Fruit fly (Drosophila melanogaster) whole organism, embryonic: ENCODE measurements around the gene Obp99d.
A peak's percentile ranks its signal among the peaks of the same experiment; 100 is the strongest.

Experiments used
- Aef1 ChIP-seq: fragments of 200-800 bp; sonication (Bioruptor generic); IDR thresholded peaks from 3 replicates; pipeline ENCODE4 v1.3.6; 2022; ENCODE audit warnings: missing biosample characterization, missing genetic modification characterization
- CG10274 ChIP-seq: fragments of 200-800 bp; sonication (Bioruptor generic); optimal IDR thresholded peaks from 3 replicates; lab custom pipeline; 2017; ENCODE audit warnings: missing biosample characterization, mild to moderate bottlenecking, missing genetic modification characterization
- CG10321 ChIP-seq: fragments of 200-800 bp; sonication (Bioruptor generic); IDR thresholded peaks from 2 replicates; pipeline ENCODE4 v1.3.6; 2022; ENCODE audit warnings: missing biosample characterization, missing genetic modification characterization
- CG10543 ChIP-seq: fragments of 200-800 bp; sonication (Bioruptor generic); optimal IDR thresholded peaks from 3 replicates; lab custom pipeline; 2017; ENCODE audit warnings: missing biosample characterization, mild to moderate bottlenecking, missing genetic modification characterization, moderate library complexity
- CG11723 ChIP-seq: fragments of 200-800 bp; sonication (Bioruptor generic); optimal IDR thresholded peaks from 2 replicates; lab custom pipeline; 2017; ENCODE audit warnings: missing biosample characterization, mild to moderate bottlenecking, missing genetic modification characterization
- CG12942 ChIP-seq: fragments of 200-800 bp; sonication (Bioruptor generic); optimal IDR thresholded peaks from 3 replicates; lab custom pipeline; 2016; ENCODE audit warnings: missing biosample characterization, missing genetic modification characterization
- CG13894 ChIP-seq: fragments of 200-800 bp; sonication (Bioruptor generic); optimal IDR thresholded peaks from 3 replicates; lab custom pipeline; 2018; ENCODE audit warnings: missing biosample characterization, mild to moderate bottlenecking, missing genetic modification characterization, moderate library complexity
- CG15269 ChIP-seq: fragments of 200-800 bp; sonication (Bioruptor generic); optimal IDR thresholded peaks from 2 replicates; lab custom pipeline; 2018; ENCODE audit warnings: missing biosample characterization, mild to moderate bottlenecking, missing genetic modification characterization, moderate library complexity
- CG17829 ChIP-seq: fragments of 200-800 bp; optimal IDR thresholded peaks from 2 replicates; lab custom pipeline; 2019; ENCODE audit warnings: missing biosample characterization, mild to moderate bottlenecking, missing genetic modification characterization, moderate library complexity
- CG1832 ChIP-seq: fragments of 200-800 bp; sonication (Bioruptor generic); optimal IDR thresholded peaks from 2 replicates; lab custom pipeline; 2017; ENCODE audit warnings: missing biosample characterization, mild to moderate bottlenecking, missing genetic modification characterization, inconsistent platforms
- CG30403 ChIP-seq: fragments of 200-800 bp; sonication (Bioruptor generic); optimal IDR thresholded peaks from 3 replicates; lab custom pipeline; 2016; ENCODE audit warnings: missing biosample characterization, missing genetic modification characterization
- CG3407 ChIP-seq: fragments of 200-800 bp; sonication (Bioruptor generic); optimal IDR thresholded peaks from 2 replicates; lab custom pipeline; 2018; ENCODE audit warnings: missing biosample characterization, mild to moderate bottlenecking, missing genetic modification characterization
- CG34422 ChIP-seq: fragments of 200-800 bp; sonication (Bioruptor generic); IDR thresholded peaks from 3 replicates; pipeline ENCODE4 v1.3.6; 2022; ENCODE audit warnings: missing biosample characterization, missing genetic modification characterization
- CG3847 ChIP-seq: fragments of 200-800 bp; sonication (Bioruptor generic); IDR thresholded peaks from 2 replicates; pipeline ENCODE4 v1.3.6; 2022; ENCODE audit warnings: missing biosample characterization, missing genetic modification characterization
- CG6254 ChIP-seq: fragments of 200-800 bp; sonication (Bioruptor generic); optimal IDR thresholded peaks from 3 replicates; lab custom pipeline; 2017; ENCODE audit warnings: mild to moderate bottlenecking, missing biosample characterization, missing genetic modification reagents, missing genetic modification characterization
- CG7839 ChIP-seq: fragments of 200-800 bp; sonication (Bioruptor generic); optimal IDR thresholded peaks from 3 replicates; lab custom pipeline; 2018; ENCODE audit warnings: missing biosample characterization, mild to moderate bottlenecking, missing genetic modification characterization, moderate library complexity
- Dip2 ChIP-seq: fragments of 200-800 bp; sonication (Bioruptor generic); IDR thresholded peaks from 2 replicates; pipeline ENCODE4 v1.3.6; 2022; ENCODE audit warnings: missing biosample characterization, missing genetic modification characterization
- E2f1 ChIP-seq: fragments of 200-800 bp; sonication (Bioruptor generic); IDR thresholded peaks from 2 replicates; pipeline ENCODE4 v1.3.6; 2022; ENCODE audit warnings: missing biosample characterization, missing genetic modification characterization
- HHEX ChIP-seq: fragments of 200-800 bp; sonication (Bioruptor generic); optimal IDR thresholded peaks from 3 replicates; lab custom pipeline; 2017; ENCODE audit warnings: missing biosample characterization, mild to moderate bottlenecking, missing genetic modification characterization, missing genetic modification reagents
- HmgD ChIP-seq: fragments of 200-800 bp; sonication (Bioruptor generic); optimal IDR thresholded peaks from 3 replicates; lab custom pipeline; 2016; ENCODE audit warnings: missing biosample characterization, missing genetic modification characterization
- Hr51 ChIP-seq, 2 experiments: fragments of 200-800 bp; sonication (Bioruptor generic); optimal IDR thresholded peaks; 2 replicates in 1 of 2; 3 replicates in 1 of 2; lab custom pipeline; 2016 to 2018; ENCODE audit warnings: missing biosample characterization in 2 of 2, missing genetic modification characterization in 2 of 2, mild to moderate bottlenecking in 1 of 2, moderate library complexity in 1 of 2
- MBD-R2 ChIP-seq: fragments of 200-800 bp; sonication (Bioruptor generic); IDR thresholded peaks from 2 replicates; pipeline ENCODE4 v1.3.6; 2022; ENCODE audit warnings: missing biosample characterization, missing genetic modification characterization
- Max ChIP-seq: fragments of 200-800 bp; sonication (Bioruptor generic); optimal IDR thresholded peaks from 2 replicates; lab custom pipeline; 2016; ENCODE audit warnings: missing biosample characterization, mild to moderate bottlenecking, missing genetic modification characterization
- Mrtf ChIP-seq: fragments of 200-800 bp; sonication (Bioruptor generic); IDR thresholded peaks from 3 replicates; pipeline ENCODE4 v1.3.6; 2022; ENCODE audit warnings: missing biosample characterization, missing genetic modification characterization
- Poxn ChIP-seq: fragments of 200-800 bp; sonication (Bioruptor generic); IDR thresholded peaks from 2 replicates; pipeline ENCODE4 v1.3.6; 2022; ENCODE audit warnings: missing biosample characterization, missing genetic modification characterization
- Ptx1 ChIP-seq: fragments of 200-800 bp; sonication (Bioruptor generic); IDR thresholded peaks from 2 replicates; pipeline ENCODE4 v1.3.6; 2022; ENCODE audit warnings: missing biosample characterization, missing genetic modification characterization
- Sry-β ChIP-seq: fragments of 200-800 bp; sonication (Bioruptor generic); optimal IDR thresholded peaks from 2 replicates; lab custom pipeline; 2018; ENCODE audit warnings: missing biosample characterization, mild to moderate bottlenecking, missing genetic modification characterization, moderate library complexity
- Stat92E ChIP-seq, 3 experiments: fragments of >200 bp in 2 of 3; fragments of 200-800 bp in 1 of 3; sonication (Bioruptor generic) in 1 of 3; optimal IDR thresholded peaks; 2 replicates each; lab custom pipeline; 2017 to 2019; ENCODE audit warnings: missing biosample characterization in 3 of 3, missing genetic modification characterization in 3 of 3, mild to moderate bottlenecking in 1 of 3, moderate library complexity in 1 of 3
- Tbp ChIP-seq: fragments of >200 bp; optimal IDR thresholded peaks from 2 replicates; lab custom pipeline; 2018; ENCODE audit warnings: missing biosample characterization, missing genetic modification characterization
- Usf ChIP-seq: fragments of 200-800 bp; sonication (Bioruptor generic); optimal IDR thresholded peaks from 2 replicates; lab custom pipeline; 2017; ENCODE audit warnings: missing genotype, missing biosample characterization, missing genetic modification characterization
- YL-1 ChIP-seq: fragments of 200-800 bp; sonication (Bioruptor generic); optimal IDR thresholded peaks from 3 replicates; lab custom pipeline; 2017; ENCODE audit warnings: missing biosample characterization, mild to moderate bottlenecking, missing genetic modification characterization
- ab ChIP-seq: fragments of 200-800 bp; sonication (Bioruptor generic); optimal IDR thresholded peaks from 2 replicates; lab custom pipeline; 2016; ENCODE audit warnings: missing biosample characterization, missing genetic modification characterization
- bowl ChIP-seq: fragments of 200-800 bp; sonication (Bioruptor generic); IDR thresholded peaks from 2 replicates; pipeline ENCODE4 v1.3.6; 2022; ENCODE audit warnings: missing biosample characterization, missing genetic modification characterization
- btn ChIP-seq: fragments of 200-800 bp; sonication (Bioruptor generic); optimal IDR thresholded peaks from 2 replicates; lab custom pipeline; 2016; ENCODE audit warnings: missing biosample characterization, missing genetic modification characterization
- chm ChIP-seq: fragments of 200-800 bp; sonication (Bioruptor generic); IDR thresholded peaks from 2 replicates; pipeline ENCODE4 v1.3.6; 2022; ENCODE audit warnings: missing biosample characterization, missing genetic modification characterization
- da ChIP-seq: fragments of 200-800 bp; sonication (Bioruptor generic); optimal IDR thresholded peaks from 2 replicates; lab custom pipeline; 2016; ENCODE audit warnings: missing biosample characterization, missing genetic modification characterization
- ems ChIP-seq: fragments of 200-800 bp; sonication (Bioruptor generic); optimal IDR thresholded peaks from 3 replicates; lab custom pipeline; 2016; ENCODE audit warnings: missing biosample characterization, missing genetic modification characterization
- exex ChIP-seq: fragments of 200-800 bp; sonication (Bioruptor generic); optimal IDR thresholded peaks from 4 replicates; lab custom pipeline; 2018; ENCODE audit warnings: missing biosample characterization, mild to moderate bottlenecking, missing genetic modification characterization, moderate library complexity
- fu2 ChIP-seq: fragments of 200-800 bp; sonication (Bioruptor generic); optimal IDR thresholded peaks from 2 replicates; lab custom pipeline; 2016; ENCODE audit warnings: missing biosample characterization, missing genetic modification characterization
- gcm2 ChIP-seq: fragments of 200-800 bp; sonication (Bioruptor generic); optimal IDR thresholded peaks from 2 replicates; lab custom pipeline; 2016; ENCODE audit warnings: missing biosample characterization, missing genetic modification characterization
- gro ChIP-seq: fragments of 200-800 bp; sonication (Bioruptor generic); optimal IDR thresholded peaks from 2 replicates; lab custom pipeline; 2016; ENCODE audit warnings: missing biosample characterization, missing genetic modification characterization
- kah ChIP-seq: fragments of 200-800 bp; sonication (Bioruptor generic); optimal IDR thresholded peaks from 2 replicates; lab custom pipeline; 2018; ENCODE audit warnings: missing biosample characterization, mild to moderate bottlenecking, missing genetic modification characterization
- ranshi ChIP-seq: fragments of 200-800 bp; sonication (Bioruptor generic); IDR thresholded peaks from 2 replicates; pipeline ENCODE4 v1.3.6; 2022; ENCODE audit warnings: missing biosample characterization, missing genetic modification characterization
- sens ChIP-seq: fragments of 200-800 bp; sonication (Bioruptor generic); peaks from one replicate; lab custom pipeline; 2016; ENCODE audit warnings: missing biosample characterization, missing genetic modification characterization
- seq ChIP-seq: fragments of 200-800 bp; sonication (Bioruptor generic); IDR thresholded peaks from 2 replicates; pipeline ENCODE4 v1.3.6; 2022; ENCODE audit warnings: missing biosample characterization, missing genetic modification characterization
- so ChIP-seq: fragments of 200-800 bp; sonication (Bioruptor generic); IDR thresholded peaks from 3 replicates; pipeline ENCODE4 v1.3.6; 2022; ENCODE audit warnings: missing biosample characterization, missing genetic modification characterization
- sr ChIP-seq: fragments of 200-800 bp; sonication (Bioruptor generic); IDR thresholded peaks from 3 replicates; pipeline ENCODE4 v1.3.6; 2022; ENCODE audit warnings: missing biosample characterization, missing genetic modification characterization
- stc ChIP-seq: fragments of 200-800 bp; sonication (Bioruptor generic); IDR thresholded peaks from 2 replicates; pipeline ENCODE4 v1.3.6; 2022; ENCODE audit warnings: missing biosample characterization, missing genetic modification characterization
- sug ChIP-seq: fragments of 200-800 bp; optimal IDR thresholded peaks from 2 replicates; lab custom pipeline; 2019; ENCODE audit warnings: missing biosample characterization, mild to moderate bottlenecking, missing genetic modification characterization, moderate library complexity
- zf30C ChIP-seq: fragments of 200-800 bp; sonication (Bioruptor generic); optimal IDR thresholded peaks from 3 replicates; lab custom pipeline; 2018; ENCODE audit warnings: missing biosample characterization, mild to moderate bottlenecking, missing genetic modification characterization

Gene Obp99d

dm6 chr3R:29675333-29675732 is 39.0 kb upstream of the Obp99d start, which contains the start of the genes Bub3 and Cap-D2 (continued):
- peak; percentile 69; the same call in 1 of the 2 replicates for TF ChIP-seq ranshi (GFP tag; lab: Robert Waterston, UW)
- TF ChIP-seq HHEX (GFP tag; lab: Kevin White, UChicago) = peak; percentile 53
- TF ChIP-seq Max (GFP tag; lab: Kevin White, UChicago) = peak; percentile 78
- peak; percentile 79 for TF ChIP-seq ems (GFP tag; lab: Kevin White, UChicago)
- peak; percentile 75 for TF ChIP-seq CG3847
- TF ChIP-seq bowl (GFP tag; lab: Robert Waterston, UW) = peak; percentile 40; the same call in 1 of the 2 replicates
- TF ChIP-seq sens = peak; percentile 98
- peak; percentile 68 for TF ChIP-seq fu2
- peak; percentile 76 for TF ChIP-seq Aef1
- no peak for TF ChIP-seq zf30C (GFP tag; lab: Kevin White, UChicago)
- no peak for TF ChIP-seq sr (GFP tag; lab: Robert Waterston, UW)
- no peak for TF ChIP-seq HmgD (GFP tag; lab: Kevin White, UChicago)
- peak; percentile 77 for TF ChIP-seq CG30403
- TF ChIP-seq Ptx1 (GFP tag; lab: Robert Waterston, UW) = peak; percentile 41; the same call in 1 of the 2 replicates
- peak; percentile 16 for TF ChIP-seq CG11723 (GFP tag; lab: Kevin White, UChicago)
- TF ChIP-seq gro (GFP tag; lab: Kevin White, UChicago) = no peak
- TF ChIP-seq E2f1 (GFP tag; lab: Robert Waterston, UW) = peak; percentile 44
- TF ChIP-seq CG10543 = no peak
- no peak for TF ChIP-seq Tbp (GFP tag; lab: Kevin White, UChicago)
- no peak for TF ChIP-seq CG10274
- TF ChIP-seq Dip2 (GFP tag; lab: Robert Waterston, UW) = no peak
- TF ChIP-seq gcm2 = peak; percentile 38
- peak; percentile 49 for TF ChIP-seq CG17829 (tag; lab: Kevin White, UChicago)
- TF ChIP-seq stc (GFP tag; lab: Robert Waterston, UW) = peak; percentile 27; the same call in 1 of the 2 replicates
- no peak for TF ChIP-seq ab
- peak; percentile 41 for TF ChIP-seq YL-1 (GFP tag; lab: Kevin White, UChicago)
- TF ChIP-seq CG7839 (tag; lab: Kevin White, UChicago) = peak; percentile 64
- TF ChIP-seq CG12942 (GFP tag; lab: Kevin White, UChicago) = peak; percentile 57
- TF ChIP-seq CG3407 = peak; percentile 26
- TF ChIP-seq Hr51 (GFP tag; optimal IDR thresholded peaks at IDR 0.05; lab: Kevin White, UChicago) = peak in 1 of 2 experiments; percentile 70
- no peak for TF ChIP-seq Mrtf (GFP tag; lab: Robert Waterston, UW)
- no peak for TF ChIP-seq so (GFP tag; lab: Robert Waterston, UW)
- peak; percentile 4 for TF ChIP-seq Sry-β (GFP tag; lab: Kevin White, UChicago)
- peak; percentile 68; the same call in 1 of the 2 replicates for TF ChIP-seq chm (GFP tag; lab: Robert Waterston, UW)
- TF ChIP-seq Usf (GFP tag; lab: Kevin White, UChicago) = no peak
- TF ChIP-seq kah (GFP tag; lab: Kevin White, UChicago) = no peak
- no peak for TF ChIP-seq CG10321
- peak; percentile 78 for TF ChIP-seq btn (GFP tag; lab: Kevin White, UChicago)
- TF ChIP-seq CG34422 (GFP tag; lab: Robert Waterston, UW) = peak; percentile 77
- peak; percentile 58 for TF ChIP-seq seq (GFP tag; lab: Robert Waterston, UW)
- no peak for TF ChIP-seq da (GFP tag; lab: Kevin White, UChicago)
- no peak for TF ChIP-seq CG15269

DNA sequence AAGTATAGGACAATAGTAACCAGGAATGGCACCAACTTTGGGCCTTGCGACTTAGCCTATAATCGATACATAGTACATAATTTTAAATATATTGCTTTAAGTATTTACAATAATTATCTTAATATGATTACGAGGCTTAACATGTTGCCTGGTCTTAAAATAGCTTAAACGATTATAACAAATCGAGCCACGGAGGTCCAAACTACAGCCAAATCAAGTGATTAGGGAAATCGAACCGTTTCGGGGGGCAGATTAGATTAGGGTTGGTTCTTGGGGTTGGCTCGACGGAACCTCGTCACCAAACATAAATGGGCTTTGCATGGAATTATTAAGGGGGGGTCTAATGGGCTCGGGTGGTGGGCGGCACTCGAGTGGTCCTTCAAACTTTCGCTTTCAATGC is 33.1 kb upstream of the Obp99d start:
- TF ChIP-seq CG13894 (tag; lab: Kevin White, UChicago) (peak; percentile 11), sens (peak; percentile 11), exex (peak; percentile 78), CG6254 (GFP tag; lab: Kevin White, UChicago) (no peak), Stat92E (GFP tag; optimal IDR thresholded peaks at IDR 0.05; lab: Kevin White, UChicago) (no peak), CG1832 (no peak), Poxn (no peak), MBD-R2 (GFP tag; lab: Robert Waterston, UW) (no peak), sug (tag; lab: Kevin White, UChicago) (peak; percentile 55)
